Worm (Caenorhabditis elegans) whole organism, midembryonic: Measurements from ENCODE around the gene sru-30.

Experiments
- ref-1 ChIP-seq: fragments of 200-800 bp; sonication (Bioruptor generic); conservative IDR thresholded peaks from 2 replicates; pipeline ENCODE4 v1.3.6; 2022; ENCODE audit warnings: missing genetic modification reagents, missing genetic modification characterization, missing compliant biosample characterization
- ztf-29 ChIP-seq: fragments of 200-800 bp; sonication (Bioruptor generic); IDR thresholded peaks from 2 replicates; pipeline ENCODE4 v1.3.6; 2022; ENCODE audit warnings: missing genetic modification reagents, missing genetic modification characterization, missing compliant biosample characterization

DNA sequence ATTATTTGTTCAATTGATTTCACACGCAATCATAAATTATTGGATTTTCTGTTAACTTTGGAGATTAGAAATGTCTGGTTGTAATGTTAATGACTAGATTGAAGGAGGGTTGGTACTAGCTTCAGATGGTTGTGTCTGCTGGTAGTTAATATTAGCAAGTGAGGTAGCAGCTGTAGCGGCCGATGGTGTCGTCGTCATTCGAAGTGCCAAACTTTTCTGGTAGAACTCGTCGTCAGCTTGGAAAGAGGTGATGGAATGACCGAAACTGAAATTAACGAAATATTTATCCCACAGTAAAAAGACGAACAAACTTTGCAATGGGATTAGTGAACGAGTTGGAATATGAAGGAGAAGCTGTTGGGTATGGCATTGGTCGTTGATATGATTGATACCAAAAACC, 49.1 kb upstream of the sru-30 start:
- TF ChIP-seq ref-1 (no peak), ztf-29 (no peak)
